Fruit fly (Drosophila melanogaster): ENCODE results near the gene Nmdmc.

The Nmdmc gene

DNA sequence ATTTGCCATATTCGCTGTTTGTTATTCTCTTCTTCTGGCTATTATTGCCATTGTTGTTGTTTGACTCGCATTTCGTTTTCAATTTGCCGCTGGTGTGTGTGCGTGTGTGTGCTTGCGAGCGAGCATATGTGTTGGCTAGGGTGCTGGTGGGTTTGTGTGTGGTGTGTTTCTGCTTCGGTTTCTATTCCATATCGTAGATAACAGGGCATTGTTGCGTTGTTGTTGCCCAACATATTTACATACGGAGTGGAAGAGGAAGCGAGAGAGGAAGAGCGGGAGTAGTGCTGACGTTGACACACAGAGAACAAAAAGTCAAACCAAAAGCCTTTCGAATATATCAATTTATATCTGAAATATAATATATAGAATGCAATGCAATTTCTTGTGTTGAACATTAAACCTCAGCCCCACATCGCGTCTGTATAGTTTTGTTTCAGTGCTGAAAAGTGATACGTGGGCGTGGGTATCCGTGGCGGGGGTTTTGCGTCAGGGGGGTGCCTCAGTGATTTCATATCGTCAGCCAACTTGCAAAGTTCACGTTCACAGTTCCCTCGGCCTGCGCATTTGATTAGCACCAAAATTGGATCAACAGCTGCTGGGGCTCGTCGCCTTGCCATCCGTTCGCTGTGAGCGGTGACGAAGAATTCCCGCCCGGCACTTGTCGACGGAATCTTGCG, 4.2 kb upstream of the Nmdmc start (continued):
- TF ChIP-seq CG12769 (tag; optimal IDR thresholded peaks at IDR 0.05) = peak; percentile 94
- no peak for TF ChIP-seq Lpt (GFP tag; optimal IDR thresholded peaks at IDR 0.05)
- peak; percentile 53 for TF ChIP-seq oc (tag; optimal IDR thresholded peaks at IDR 0.05)
- no peak for TF ChIP-seq eyg (GFP tag; optimal IDR thresholded peaks at IDR 0.05)
- no peak for TF ChIP-seq lmd (GFP tag; IDR thresholded peaks at IDR 0.05)
- TF ChIP-seq CG11723 (GFP tag; optimal IDR thresholded peaks at IDR 0.05) = peak; percentile 20
- peak; percentile 70 for TF ChIP-seq CG6813 (GFP tag; optimal IDR thresholded peaks at IDR 0.05)
- no peak for TF ChIP-seq Gsc (GFP tag; IDR thresholded peaks at IDR 0.05)
- no peak for TF ChIP-seq NK7.1 (GFP tag; optimal IDR thresholded peaks at IDR 0.05)
- TF ChIP-seq Sox102F (GFP tag; optimal IDR thresholded peaks at IDR 0.05) = peak; percentile 85
- TF ChIP-seq CG12942 (GFP tag; optimal IDR thresholded peaks at IDR 0.05) = peak; percentile 31
- TF ChIP-seq CG9932 (GFP tag; IDR thresholded peaks at IDR 0.05) = no peak
- TF ChIP-seq zf30C (GFP tag; optimal IDR thresholded peaks at IDR 0.05) = peak; percentile 87
- TF ChIP-seq emc (GFP tag; optimal IDR thresholded peaks at IDR 0.05) = no peak
- peak; percentile 88 for TF ChIP-seq CG15479 (GFP tag; optimal IDR thresholded peaks at IDR 0.05)
- TF ChIP-seq toy (GFP tag; IDR thresholded peaks at IDR 0.05) = no peak
- TF ChIP-seq E2f2 (GFP tag; IDR thresholded peaks at IDR 0.05) = no peak
- no peak for TF ChIP-seq CG4404 (GFP tag; IDR thresholded peaks at IDR 0.05)
- TF ChIP-seq Hr3 (GFP tag; optimal IDR thresholded peaks at IDR 0.05) = peak; percentile 39
- no peak for TF ChIP-seq MESR4 (GFP tag; optimal IDR thresholded peaks at IDR 0.05)
- no peak for TF ChIP-seq vnd (GFP tag; IDR thresholded peaks at IDR 0.05; ENCODE audit: partially characterized antibody)
- TF ChIP-seq CG34422 (GFP tag; IDR thresholded peaks at IDR 0.05) = no peak
- TF ChIP-seq CHES-1-like (GFP tag; optimal IDR thresholded peaks at IDR 0.05) = no peak
- TF ChIP-seq odd (GFP tag; optimal IDR thresholded peaks at IDR 0.05) = peak; percentile 46
- no peak for TF ChIP-seq dm (GFP tag; optimal IDR thresholded peaks at IDR 0.05)
- no peak for TF ChIP-seq pb (GFP tag; optimal IDR thresholded peaks at IDR 0.05)
- TF ChIP-seq CG6689 (GFP tag; IDR thresholded peaks at IDR 0.05) = no peak
- TF ChIP-seq CG14667 (GFP tag; IDR thresholded peaks at IDR 0.05) = no peak
- TF ChIP-seq klu (GFP tag; IDR thresholded peaks at IDR 0.05) = no peak
- no peak for TF ChIP-seq cad (GFP tag; optimal IDR thresholded peaks at IDR 0.05)
- TF ChIP-seq al (GFP tag; IDR thresholded peaks at IDR 0.05) = no peak
- peak; percentile 36 for TF ChIP-seq ewg (GFP tag; optimal IDR thresholded peaks at IDR 0.05)
- TF ChIP-seq luna (GFP tag; optimal IDR thresholded peaks at IDR 0.05) = no peak
- TF ChIP-seq CG6791 (GFP tag; IDR thresholded peaks at IDR 0.05; ENCODE audit: partially characterized antibody) = no peak
- TF ChIP-seq CG9876 (GFP tag; optimal IDR thresholded peaks at IDR 0.05) = no peak
- TF ChIP-seq chn (GFP tag; optimal IDR thresholded peaks at IDR 0.05) = no peak
- no peak for TF ChIP-seq sisA (GFP tag; IDR thresholded peaks at IDR 0.05)
- no peak for TF ChIP-seq fd102C (GFP tag; optimal IDR thresholded peaks at IDR 0.05)
- no peak for TF ChIP-seq Dip3 (GFP tag; optimal IDR thresholded peaks at IDR 0.05)
- no peak for TF ChIP-seq CG32767 (GFP tag; IDR thresholded peaks at IDR 0.05)
- no peak for TF ChIP-seq Optix (GFP tag; IDR thresholded peaks at IDR 0.05)
- no peak for TF ChIP-seq Atf3 (GFP tag; optimal IDR thresholded peaks at IDR 0.05)
- peak; percentile 1 for TF ChIP-seq Vsx1 (GFP tag; optimal IDR thresholded peaks at IDR 0.05)
- TF ChIP-seq CG13296 (GFP tag; optimal IDR thresholded peaks at IDR 0.05) = peak; percentile 68
- TF ChIP-seq CG18619 (GFP tag; optimal IDR thresholded peaks at IDR 0.05) = peak; percentile 62
- TF ChIP-seq Ets65A (GFP tag) = peak; percentile 81
- peak; percentile 59 for TF ChIP-seq grau (tag; optimal IDR thresholded peaks at IDR 0.05)
- peak; percentile 43 for TF ChIP-seq CG12071 (GFP tag; optimal IDR thresholded peaks at IDR 0.05)
- TF ChIP-seq salm (tag; optimal IDR thresholded peaks at IDR 0.05) = peak; percentile 44
- no peak for TF ChIP-seq gfzf (GFP tag; optimal IDR thresholded peaks at IDR 0.05)
- TF ChIP-seq Hmr (GFP tag; optimal IDR thresholded peaks at IDR 0.05) = peak; percentile 85

Measured in whole organism, embryonic.